Fruit fly (Drosophila melanogaster) whole organism, embryonic: ENCODE data around the gene CG42835.

Experiments
- Aef1 ChIP-seq: fragments of 200-800 bp; sonication (Bioruptor generic); IDR thresholded peaks from 3 replicates; pipeline ENCODE4 v1.3.6; 2022; ENCODE audit warnings: missing biosample characterization, missing genetic modification characterization
- Antp ChIP-seq: fragments of 200-800 bp; sonication (Bioruptor generic); optimal IDR thresholded peaks from 3 replicates; lab custom pipeline; 2016; ENCODE audit warnings: missing biosample characterization, missing genetic modification characterization
- Atf6 ChIP-seq: fragments of 200-800 bp; sonication (Bioruptor generic); IDR thresholded peaks from 2 replicates; pipeline ENCODE4 v1.3.6; 2022; ENCODE audit warnings: missing biosample characterization, missing genetic modification characterization
- CG10321 ChIP-seq: fragments of 200-800 bp; sonication (Bioruptor generic); IDR thresholded peaks from 2 replicates; pipeline ENCODE4 v1.3.6; 2022; ENCODE audit warnings: missing biosample characterization, missing genetic modification characterization
- CG11093 ChIP-seq: fragments of 200-800 bp; sonication (Bioruptor generic); IDR thresholded peaks from 3 replicates; pipeline ENCODE4 v1.3.6; 2022; ENCODE audit warnings: missing biosample characterization, missing genetic modification characterization
- CG12659 ChIP-seq: fragments of 200-800 bp; sonication (Bioruptor generic); optimal IDR thresholded peaks from 3 replicates; lab custom pipeline; 2017; ENCODE audit warnings: mild to moderate bottlenecking, missing biosample characterization, missing genetic modification reagents, missing genetic modification characterization
- CG12942 ChIP-seq: fragments of 200-800 bp; sonication (Bioruptor generic); optimal IDR thresholded peaks from 3 replicates; lab custom pipeline; 2016; ENCODE audit warnings: missing biosample characterization, missing genetic modification characterization
- CG13287 ChIP-seq: fragments of 200-800 bp; sonication (Bioruptor generic); IDR thresholded peaks from 2 replicates; pipeline ENCODE4 v1.3.6; 2022; ENCODE audit warnings: missing biosample characterization, missing genetic modification characterization; ENCODE audit not compliant: partially characterized antibody
- CG13624 ChIP-seq: fragments of 200-800 bp; sonication (Bioruptor generic); optimal IDR thresholded peaks from 2 replicates; lab custom pipeline; 2016; ENCODE audit warnings: missing biosample characterization, missing genetic modification characterization
- CG14014 ChIP-seq: fragments of 200-800 bp; sonication (Bioruptor generic); IDR thresholded peaks from 2 replicates; pipeline ENCODE4 v1.3.6; 2022; ENCODE audit warnings: missing biosample characterization, missing genetic modification characterization
- CG14710 ChIP-seq: fragments of 200-800 bp; sonication (Bioruptor generic); optimal IDR thresholded peaks from 3 replicates; lab custom pipeline; 2019; ENCODE audit warnings: missing biosample characterization, mild to moderate bottlenecking, missing genetic modification characterization, moderate library complexity
- CG18011 ChIP-seq: fragments of 200-800 bp; sonication (Bioruptor generic); optimal IDR thresholded peaks from 2 replicates; lab custom pipeline; 2017; ENCODE audit warnings: missing biosample characterization, missing genetic modification characterization, mild to moderate bottlenecking, moderate library complexity, missing genotype
- CG31441 ChIP-seq: fragments of 200-800 bp; sonication (Bioruptor generic); IDR thresholded peaks from 2 replicates; pipeline ENCODE4 v1.3.6; 2022; ENCODE audit warnings: missing biosample characterization, missing genetic modification characterization
- CG3726 ChIP-seq: fragments of 200-800 bp; sonication (Bioruptor generic); IDR thresholded peaks from 3 replicates; pipeline ENCODE4, ENCODE4 v1.3.6; 2022; ENCODE audit warnings: missing biosample characterization, missing genetic modification characterization
- CG4854 ChIP-seq: fragments of 200-800 bp; sonication (Bioruptor generic); optimal IDR thresholded peaks from 2 replicates; lab custom pipeline; 2016; ENCODE audit warnings: missing biosample characterization, missing genetic modification characterization, inconsistent platforms
- CG6765 ChIP-seq: fragments of 200-800 bp; sonication (Bioruptor generic); optimal IDR thresholded peaks from 3 replicates; lab custom pipeline; 2017; ENCODE audit warnings: missing biosample characterization, mild to moderate bottlenecking, missing genetic modification characterization
- CG7928 ChIP-seq: fragments of 200-800 bp; sonication (Bioruptor generic); optimal IDR thresholded peaks from 2 replicates; lab custom pipeline; 2017; ENCODE audit warnings: missing biosample characterization, mild to moderate bottlenecking, missing genetic modification characterization
- CG8388 ChIP-seq: fragments of 200-800 bp; sonication (Bioruptor generic); optimal IDR thresholded peaks from 2 replicates; lab custom pipeline; 2019; ENCODE audit warnings: missing biosample characterization, mild to moderate bottlenecking, missing genetic modification characterization, moderate library complexity
- CrebB ChIP-seq: fragments of 200-800 bp; sonication (Bioruptor generic); optimal IDR thresholded peaks from 3 replicates; lab custom pipeline; 2018; ENCODE audit warnings: missing biosample characterization, mild to moderate bottlenecking, missing genetic modification characterization
- Deaf1 ChIP-seq: fragments of 200-800 bp; optimal IDR thresholded peaks from 3 replicates; lab custom pipeline; 2019; ENCODE audit warnings: missing biosample characterization, mild to moderate bottlenecking, missing genetic modification characterization, moderate library complexity
- Drgx ChIP-seq: fragments of 200-800 bp; sonication (Bioruptor generic); IDR thresholded peaks from 2 replicates; pipeline ENCODE4 v1.3.6; 2022; ENCODE audit warnings: missing biosample characterization, missing genetic modification characterization
- HmgZ ChIP-seq: fragments of 200-800 bp; sonication (Bioruptor generic); optimal IDR thresholded peaks from 2 replicates; lab custom pipeline; 2018; ENCODE audit warnings: missing biosample characterization, mild to moderate bottlenecking, missing genetic modification characterization
- Mes4 ChIP-seq: fragments of 200-800 bp; sonication (Bioruptor generic); optimal IDR thresholded peaks from 2 replicates; lab custom pipeline; 2016; ENCODE audit warnings: missing biosample characterization, missing genetic modification characterization
- NC2β ChIP-seq: fragments of 200-800 bp; sonication (Bioruptor generic); optimal IDR thresholded peaks from 2 replicates; lab custom pipeline; 2016; ENCODE audit warnings: missing biosample characterization, missing genetic modification characterization
- Tbp ChIP-seq: fragments of >200 bp; optimal IDR thresholded peaks from 2 replicates; lab custom pipeline; 2018; ENCODE audit warnings: missing biosample characterization, missing genetic modification characterization
- Trl ChIP-seq, 3 experiments: fragments of >200 bp in 2 of 3; fragments of 200-800 bp in 1 of 3; sonication (Bioruptor generic) in 1 of 3; optimal IDR thresholded peaks; 2 replicates in 1 of 3; 3 replicates in 2 of 3; lab custom pipeline; 2016 to 2017; ENCODE audit warnings: missing biosample characterization in 1 of 3, missing genetic modification characterization in 1 of 3
- Usf ChIP-seq: fragments of 200-800 bp; sonication (Bioruptor generic); optimal IDR thresholded peaks from 2 replicates; lab custom pipeline; 2017; ENCODE audit warnings: missing genotype, missing biosample characterization, missing genetic modification characterization
- abd-A ChIP-seq: fragments of 200-800 bp; sonication (Bioruptor generic); optimal IDR thresholded peaks from 3 replicates; lab custom pipeline; 2019; ENCODE audit warnings: missing biosample characterization, mild to moderate bottlenecking, missing genetic modification characterization, moderate library complexity
- bigmax ChIP-seq: fragments of 200-800 bp; sonication (Bioruptor generic); optimal IDR thresholded peaks from 2 replicates; lab custom pipeline; 2018; ENCODE audit warnings: missing biosample characterization, mild to moderate bottlenecking, missing genetic modification characterization
- bsh ChIP-seq, 2 experiments: fragments of 200-800 bp; sonication (Bioruptor generic); optimal IDR thresholded peaks; 2 replicates each; lab custom pipeline; 2017 to 2018; ENCODE audit warnings: mild to moderate bottlenecking in 2 of 2, missing biosample characterization in 2 of 2, missing genetic modification characterization in 2 of 2, moderate library complexity in 1 of 2
- cato ChIP-seq: fragments of 200-800 bp; sonication (Bioruptor generic); optimal IDR thresholded peaks from 2 replicates; lab custom pipeline; 2016; ENCODE audit warnings: missing biosample characterization, missing genetic modification characterization, borderline replicate concordance
- caup ChIP-seq: fragments of 200-800 bp; sonication (Bioruptor generic); optimal IDR thresholded peaks from 3 replicates; lab custom pipeline; 2017; ENCODE audit warnings: missing biosample characterization, mild to moderate bottlenecking, missing genetic modification characterization, moderate library complexity; ENCODE audit not compliant: severe bottlenecking
- chinmo ChIP-seq: fragments of 200-800 bp; sonication (Bioruptor generic); IDR thresholded peaks from 4 replicates; pipeline ENCODE4 v1.3.6; 2022; ENCODE audit warnings: missing biosample characterization, missing genetic modification characterization; ENCODE audit not compliant: partially characterized antibody
- chn ChIP-seq: fragments of 200-800 bp; sonication (Bioruptor generic); optimal IDR thresholded peaks from 2 replicates; lab custom pipeline; 2016; ENCODE audit warnings: missing biosample characterization, missing genetic modification characterization
- corto ChIP-seq: fragments of 200-800 bp; sonication (Bioruptor generic); optimal IDR thresholded peaks from 2 replicates; lab custom pipeline; 2016; ENCODE audit warnings: missing biosample characterization, mild to moderate bottlenecking, missing genetic modification characterization, moderate library complexity
- cwo ChIP-seq: fragments of 200-800 bp; sonication (Bioruptor generic); optimal IDR thresholded peaks from 3 replicates; lab custom pipeline; 2017; ENCODE audit warnings: missing biosample characterization, missing genetic modification characterization, mild to moderate bottlenecking, moderate library complexity, missing genetic modification reagents
- danr ChIP-seq: fragments of 200-800 bp; sonication (Bioruptor generic); IDR thresholded peaks from 2 replicates; pipeline ENCODE4 v1.3.6; 2022; ENCODE audit warnings: missing biosample characterization, missing genetic modification characterization
- ham ChIP-seq: fragments of 200-800 bp; sonication (Bioruptor generic); IDR thresholded peaks from 2 replicates; pipeline ENCODE4 v1.3.6; 2022; ENCODE audit warnings: missing biosample characterization, missing genetic modification characterization
- maf-S ChIP-seq: fragments of 200-800 bp; sonication (Bioruptor generic); optimal IDR thresholded peaks from 2 replicates; lab custom pipeline; 2016; ENCODE audit warnings: missing biosample characterization, missing genetic modification characterization
- nerfin-1 ChIP-seq: fragments of 200-800 bp; sonication (Bioruptor generic); optimal IDR thresholded peaks from 3 replicates; lab custom pipeline; 2019; ENCODE audit warnings: missing biosample characterization, mild to moderate bottlenecking, missing genetic modification characterization, moderate library complexity
- pfk ChIP-seq: fragments of 200-800 bp; sonication (Bioruptor generic); optimal IDR thresholded peaks from 2 replicates; lab custom pipeline; 2018; ENCODE audit warnings: missing biosample characterization, mild to moderate bottlenecking, missing genetic modification characterization, moderate library complexity
- prd ChIP-seq, 3 experiments: fragments of >200 bp in 2 of 3; fragments of 200-800 bp in 1 of 3; sonication (Bioruptor generic) in 1 of 3; optimal IDR thresholded peaks in 2 of 3; IDR thresholded peaks in 1 of 3; 2 replicates in 2 of 3; 3 replicates in 1 of 3; pipeline versions ENCODE4 v1.3.6 to Lab custom; 2017 to 2022; ENCODE audit warnings: missing biosample characterization in 1 of 3, missing genetic modification characterization in 1 of 3
- sisA ChIP-seq: fragments of 200-800 bp; sonication (Bioruptor generic); IDR thresholded peaks from 2 replicates; pipeline ENCODE4 v1.3.6; 2022; ENCODE audit warnings: missing biosample characterization, missing genetic modification characterization
- sna ChIP-seq: fragments of 200-800 bp; sonication (Bioruptor generic); IDR thresholded peaks from 2 replicates; pipeline ENCODE4 v1.3.6; 2022; ENCODE audit warnings: missing biosample characterization, missing genetic modification characterization; ENCODE audit not compliant: partially characterized antibody
- twi ChIP-seq: fragments of 200-800 bp; optimal IDR thresholded peaks from 2 replicates; lab custom pipeline; 2019; ENCODE audit warnings: missing biosample characterization, mild to moderate bottlenecking, missing genetic modification characterization, moderate library complexity
- usp ChIP-seq: fragments of >200 bp; optimal IDR thresholded peaks from 2 replicates; lab custom pipeline; 2017; ENCODE audit warnings: missing biosample characterization, missing genetic modification characterization
- yki ChIP-seq: fragments of >200 bp; optimal IDR thresholded peaks from 3 replicates; lab custom pipeline; 2018

The CG42835 gene

DNA sequence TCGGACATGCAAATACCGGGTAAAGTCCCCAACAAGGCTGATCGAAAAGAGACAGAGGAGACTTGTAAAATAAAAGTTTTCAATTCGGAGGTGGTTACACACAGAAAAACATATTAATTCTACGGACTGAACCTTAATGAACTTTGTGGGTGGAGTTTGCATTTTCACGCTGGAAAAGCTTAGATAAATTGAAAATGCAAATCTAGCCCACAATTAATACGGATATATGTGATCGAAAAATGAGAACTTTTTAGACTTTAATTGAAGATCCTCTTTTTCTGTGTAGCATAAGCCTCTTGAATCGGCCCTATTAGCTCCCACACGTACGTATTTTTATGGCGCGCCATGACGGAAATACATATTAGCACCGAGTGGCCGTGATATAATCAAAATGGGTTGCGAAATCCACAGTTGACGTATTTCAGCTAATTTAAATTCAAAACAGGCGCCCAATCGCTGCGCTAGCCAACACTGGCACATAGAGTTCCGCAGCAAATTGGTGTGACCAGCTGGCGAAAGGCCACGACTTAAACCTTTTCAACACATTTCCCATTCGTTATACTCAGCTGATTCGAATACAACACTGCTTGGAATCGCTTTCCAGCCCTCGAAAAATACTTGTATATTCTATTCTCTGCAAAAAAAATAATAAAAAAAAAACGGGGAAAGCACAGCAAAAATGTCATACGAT is 35.0 kb upstream of the CG42835 start (continued):
- TF ChIP-seq CG31441 (GFP tag; lab: Robert Waterston, UW) (peak; percentile 42), prd (optimal IDR thresholded peaks at IDR 0.05; lab: Kevin White, UChicago) (no peak), prd (GFP tag; IDR thresholded peaks at IDR 0.05; lab: Robert Waterston, UW) (0 out of 3 replicates have a peak, but pooled peaks have one; percentile 51), Usf (GFP tag; lab: Kevin White, UChicago) (peak; percentile 37), cwo (peak; percentile 64), CG13624 (peak; percentile 80), Tbp (GFP tag; lab: Kevin White, UChicago) (no peak), yki (no peak), Mes4 (GFP tag; lab: Kevin White, UChicago) (peak; percentile 65), bsh (GFP tag; optimal IDR thresholded peaks at IDR 0.05; lab: Kevin White, UChicago) (peak in 1 of 2 experiments; percentile 33), CG8388 (no peak), CG12942 (GFP tag; lab: Kevin White, UChicago) (peak; percentile 38), Deaf1 (tag; lab: Kevin White, UChicago) (peak; percentile 18), chinmo (GFP tag; lab: Robert Waterston, UW) (no peak; the same call in 3 of the 4 replicates), Aef1 (GFP tag; lab: Robert Waterston, UW) (no peak; the same call in 2 of the 3 replicates), CG4854 (GFP tag; lab: Kevin White, UChicago) (peak; percentile 19), danr (GFP tag; lab: Robert Waterston, UW) (peak; percentile 38; the same call in 1 of the 2 replicates), CG12659 (GFP tag; lab: Kevin White, UChicago) (peak; percentile 81), bigmax (GFP tag; lab: Kevin White, UChicago) (peak; percentile 38), CG6765 (GFP tag; lab: Kevin White, UChicago) (peak; percentile 67), CG14710 (tag; lab: Kevin White, UChicago) (peak; percentile 64), Trl (optimal IDR thresholded peaks at IDR 0.05; lab: Kevin White, UChicago) (no peak), Trl (GFP tag; optimal IDR thresholded peaks at IDR 0.05; lab: Kevin White, UChicago) (peak; percentile 81), usp (GFP tag; lab: Kevin White, UChicago) (no peak), caup (GFP tag; lab: Kevin White, UChicago) (peak; percentile 81), CG3726 (GFP tag; lab: Robert Waterston, UW) (no peak), chn (peak; percentile 66), sna (0 out of 2 replicates have a peak, but pooled peaks have one; percentile 53), Antp (peak; percentile 85), Atf6 (peak; percentile 80), CG14014 (GFP tag; lab: Robert Waterston, UW) (peak; percentile 66), ham (GFP tag; lab: Robert Waterston, UW) (peak; percentile 51), corto (GFP tag; lab: Kevin White, UChicago) (no peak), nerfin-1 (tag; lab: Kevin White, UChicago) (peak; percentile 49), CG13287 (GFP tag; lab: Robert Waterston, UW) (peak; percentile 64), NC2β (GFP tag; lab: Kevin White, UChicago) (peak; percentile 31), cato (GFP tag; lab: Kevin White, UChicago) (peak; percentile 13), CG10321 (GFP tag; lab: Robert Waterston, UW) (0 out of 2 replicates have a peak, but pooled peaks have one; percentile 7), CG18011 (peak; percentile 23), CrebB (tag; lab: Kevin White, UChicago) (peak; percentile 34), HmgZ (tag; lab: Kevin White, UChicago) (peak; percentile 65), pfk (peak; percentile 43), twi (tag; lab: Kevin White, UChicago) (peak; percentile 26), sisA (GFP tag; lab: Robert Waterston, UW) (no peak; the same call in 1 of the 2 replicates), CG11093 (GFP tag; lab: Robert Waterston, UW) (peak; percentile 46; the same call in 1 of the 3 replicates), Drgx (peak; percentile 45; the same call in 1 of the 2 replicates), CG7928 (peak; percentile 96), abd-A (peak; percentile 28), maf-S (peak; percentile 38)
